Worm (Caenorhabditis elegans): Measurements from ENCODE around the gene pid-1.

pid-1 gene

DNA sequence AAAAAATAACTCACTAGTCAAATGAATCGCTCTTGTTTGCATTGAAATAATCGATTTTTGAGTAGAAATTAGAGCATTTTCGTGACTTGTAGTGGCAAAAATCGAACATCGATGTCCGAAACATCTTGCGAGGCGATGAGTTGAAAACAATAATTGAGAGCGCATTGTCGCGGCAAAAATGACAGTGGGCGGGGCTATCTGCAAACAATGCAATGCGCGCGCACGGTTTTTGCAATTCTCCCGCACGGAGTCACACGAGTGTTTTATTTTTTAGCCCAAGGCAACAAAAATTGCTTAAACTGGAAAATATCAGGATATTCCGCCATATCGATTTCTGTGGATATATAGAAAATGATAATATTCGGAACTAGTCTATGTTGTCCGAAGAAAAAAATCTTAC, 18.2 kb upstream of the pid-1 start, which contains the start of gene B0495.9 (continued):
- TF ChIP-seq F26F4.8 (GFP tag; conservative IDR thresholded peaks at IDR 0.05) (no peak), snpc-4 (tag; optimal IDR thresholded peaks at IDR 0.05) (no peak), hlh-30 (tag; optimal IDR thresholded peaks at IDR 0.05; ENCODE audit: insufficient read depth) (no peak), lin-1 (GFP tag; IDR thresholded peaks at IDR 0.05) (no peak), ceh-62 (tag; optimal IDR thresholded peaks at IDR 0.05) (no peak), Y48G9A.11 (GFP tag; IDR thresholded peaks at IDR 0.05) (no peak), tag-97 (GFP tag; IDR thresholded peaks at IDR 0.05) (no peak), tra-1 (GFP tag; IDR thresholded peaks at IDR 0.05) (0 out of 2 replicates have a peak, but pooled peaks have one; percentile 19)

DNA sequence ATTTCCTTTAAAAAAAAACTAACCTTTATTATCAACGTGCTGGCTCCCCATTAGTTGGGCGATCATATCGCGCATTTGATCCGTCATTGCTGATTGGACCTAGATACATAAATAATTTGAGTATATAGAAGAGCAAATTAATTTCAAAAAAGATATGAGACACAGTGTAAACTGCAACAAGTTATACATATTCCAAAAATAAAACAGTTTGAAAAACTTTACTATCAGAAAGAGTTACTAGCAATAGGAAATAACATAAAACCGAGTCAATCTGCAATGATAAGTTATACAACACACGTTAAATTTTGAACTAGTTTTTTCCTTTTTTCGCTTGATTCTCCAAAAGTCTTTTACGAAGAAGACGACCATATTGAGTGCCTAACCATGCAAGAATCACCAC, 17.0 kb upstream of the pid-1 start, which contains the start of gene luc-7L:
Gene luc-7L, minus strand, starts transcription at position 101 of the 400 bp plus-strand sequence.
- TF ChIP-seq lir-3 (tag; optimal IDR thresholded peaks at IDR 0.05) (no peak), nhr-48 (tag; optimal IDR thresholded peaks at IDR 0.05) (no peak), mxl-3 (GFP tag; optimal IDR thresholded peaks at IDR 0.05) (no peak), fkh-10 (GFP tag; optimal IDR thresholded peaks at IDR 0.05) (no peak), D1046.2 (GFP tag; IDR thresholded peaks at IDR 0.05) (no peak), dve-1 (tag; optimal IDR thresholded peaks at IDR 0.05; ENCODE audit: insufficient read depth) (no peak), Y48G9A.11 (GFP tag; IDR thresholded peaks at IDR 0.05) (no peak), fos-1 (tag; optimal IDR thresholded peaks at IDR 0.05) (no peak), set-16 (GFP tag; IDR thresholded peaks at IDR 0.05) (no peak), egl-43 (GFP tag; IDR thresholded peaks at IDR 0.05) (no peak), snpc-1.2 (GFP tag; IDR thresholded peaks at IDR 0.05) (no peak), tra-1 (GFP tag; IDR thresholded peaks at IDR 0.05) (no peak), ceh-82 (tag; optimal IDR thresholded peaks at IDR 0.05) (no peak)

DNA sequence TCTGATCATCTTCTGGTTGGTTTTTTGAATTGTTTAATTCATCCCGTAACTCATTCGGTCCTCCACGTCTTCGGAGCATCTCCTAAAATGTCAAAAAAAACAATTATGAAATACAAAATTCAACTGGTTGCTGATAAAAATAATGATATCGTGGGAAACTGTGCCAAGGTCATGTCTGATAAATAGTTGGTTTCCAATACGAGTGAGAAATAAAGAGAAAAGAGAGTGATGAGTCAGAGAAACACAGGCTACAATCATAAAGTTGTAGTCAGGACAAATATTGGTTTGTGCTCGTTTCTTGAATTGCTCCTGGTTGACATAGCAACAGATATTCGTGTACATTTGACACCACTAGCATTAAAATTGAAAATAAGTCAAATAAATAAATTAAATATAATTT, 14.8 kb upstream of the pid-1 start, which contains the start of gene B0495.7:
Gene B0495.7, minus strand, starts transcription at position 82 of the 400 bp plus-strand sequence.
- TF ChIP-seq nhr-102 (tag; optimal IDR thresholded peaks at IDR 0.05): peak; percentile 11
- TF ChIP-seq ctbp-1 (GFP tag; IDR thresholded peaks at IDR 0.05): no peak
- TF ChIP-seq nhr-41 (GFP tag; IDR thresholded peaks at IDR 0.05): peak; percentile 36; the same call in 1 of the 2 replicates
- peak; percentile 93 for TF ChIP-seq nhr-28 (tag; optimal IDR thresholded peaks at IDR 0.05)
- peak in 1 of 2 experiments; percentile 11 for TF ChIP-seq lsy-2 (tag; optimal IDR thresholded peaks at IDR 0.05)
- no peak for TF ChIP-seq daf-16 (GFP tag; optimal IDR thresholded peaks at IDR 0.05)
- TF ChIP-seq daf-16 (tag; optimal IDR thresholded peaks at IDR 0.05): peak; percentile 72
- TF ChIP-seq mes-2 (tag; optimal IDR thresholded peaks at IDR 0.05; ENCODE audit: poor library complexity, severe bottlenecking): peak; percentile 7
- TF ChIP-seq dve-1 (tag; optimal IDR thresholded peaks at IDR 0.05; ENCODE audit: insufficient read depth): peak; percentile 44
- TF ChIP-seq lin-38 (GFP tag; IDR thresholded peaks at IDR 0.05): 0 out of 2 replicates have a peak, but pooled peaks have one; percentile 40
- TF ChIP-seq F37D6.2 (tag; optimal IDR thresholded peaks at IDR 0.05): no peak
- TF ChIP-seq nhr-11 (tag; optimal IDR thresholded peaks at IDR 0.05): peak; percentile 70
- TF ChIP-seq hlh-11 (tag; optimal IDR thresholded peaks at IDR 0.05): peak; percentile 48
- TF ChIP-seq pqm-1 (tag; optimal IDR thresholded peaks at IDR 0.05): peak; percentile 76
- TF ChIP-seq zip-2 (tag; optimal IDR thresholded peaks at IDR 0.05): no peak
- TF ChIP-seq dmd-6 (GFP tag; IDR thresholded peaks at IDR 0.05): peak; percentile 53; the same call in 1 of the 2 replicates

DNA sequence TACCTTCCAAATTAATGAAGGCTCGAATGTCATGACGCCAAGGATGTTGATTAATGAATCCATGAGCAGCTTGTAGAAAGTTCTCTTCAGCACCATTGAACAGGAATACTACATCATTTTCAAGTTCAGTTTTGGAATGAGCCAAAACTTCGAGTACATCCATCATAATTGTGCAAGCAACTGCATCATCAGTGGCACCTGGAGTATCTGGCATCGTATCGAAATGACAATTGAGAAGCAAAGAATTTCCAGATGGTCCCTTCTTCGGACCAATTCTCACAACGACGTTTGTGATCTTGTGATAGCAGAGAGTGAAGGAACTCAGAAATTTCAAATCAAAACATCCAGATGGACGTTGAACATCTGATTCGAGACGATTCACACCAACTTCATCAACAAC, 14.0 kb upstream of the pid-1 start:
- no peak for TF ChIP-seq nhr-25 (tag; optimal IDR thresholded peaks at IDR 0.05; ENCODE audit: borderline replicate concordance, insufficient read depth)
- peak; percentile 94 for TF ChIP-seq aha-1 (tag)
